Worm (Caenorhabditis elegans) whole organism, young adult: ENCODE results near the gene cyp-13A3.

ENCODE experiments used
- B0019.2 ChIP-seq: fragments of 200-800 bp; sonication (Bioruptor generic); conservative IDR thresholded peaks from 2 replicates; pipeline ENCODE4 v1.3.6; 2022; ENCODE audit warnings: missing genetic modification reagents, missing genetic modification characterization, missing compliant biosample characterization
- B0035.1 ChIP-seq: sonication (generic microtip); optimal IDR thresholded peaks from 2 replicates; lab custom pipeline; 2016; ENCODE audit warnings: missing genetic modification characterization, mild to moderate bottlenecking, missing compliant biosample characterization, missing genotype, missing genetic modification reagents
- D2030.7 ChIP-seq: fragments of 200-800 bp; sonication (Bioruptor generic); IDR thresholded peaks from 2 replicates; pipeline ENCODE4 v1.3.6; 2022; ENCODE audit warnings: missing genetic modification reagents, missing genetic modification characterization, missing compliant biosample characterization
- F23B12.7 ChIP-seq: sonication (generic microtip); optimal IDR thresholded peaks from 2 replicates; lab custom pipeline; 2017; ENCODE audit warnings: missing genetic modification characterization, mild to moderate bottlenecking, missing compliant biosample characterization, antibody characterized with exemption, moderate library complexity; ENCODE audit not compliant: insufficient read depth
- F33H1.4 ChIP-seq: fragments of 200-800 bp; sonication (Bioruptor generic); IDR thresholded peaks from 2 replicates; pipeline ENCODE4 v1.3.6; 2022; ENCODE audit warnings: missing genetic modification reagents, missing genetic modification characterization, missing compliant biosample characterization
- F49E8.2 ChIP-seq: sonication (generic microtip); optimal IDR thresholded peaks from 3 replicates; lab custom pipeline; 2017; ENCODE audit warnings: missing genetic modification characterization, mild to moderate bottlenecking, missing compliant biosample characterization, antibody characterized with exemption, moderate library complexity; ENCODE audit not compliant: insufficient read depth
- K12H6.12 ChIP-seq: fragments of 200-800 bp; sonication (Bioruptor generic); optimal IDR thresholded peaks from 2 replicates; lab custom pipeline; 2018; ENCODE audit warnings: mild to moderate bottlenecking, missing genetic modification characterization, missing compliant biosample characterization
- Y53G8AR.9 ChIP-seq: fragments of 200-800 bp; sonication (Bioruptor generic); conservative IDR thresholded peaks from 2 replicates; pipeline ENCODE4 v1.3.6; 2022; ENCODE audit warnings: missing genetic modification reagents, missing genetic modification characterization, missing compliant biosample characterization
- Y56A3A.18 ChIP-seq: fragments of 200-800 bp; sonication (Bioruptor generic); IDR thresholded peaks from 2 replicates; pipeline ENCODE4 v1.3.6; 2022; ENCODE audit warnings: missing genetic modification reagents, missing genetic modification characterization, missing compliant biosample characterization
- Y95B8A.8 ChIP-seq: fragments of 200-800 bp; sonication (Bioruptor generic); IDR thresholded peaks from 2 replicates; pipeline ENCODE4 v1.3.6; 2022; ENCODE audit warnings: missing genetic modification reagents, missing genetic modification characterization, missing compliant biosample characterization
- ZK185.1 ChIP-seq: sonication (generic microtip); optimal IDR thresholded peaks from 2 replicates; lab custom pipeline; 2016; ENCODE audit warnings: mild to moderate bottlenecking, missing genetic modification characterization, missing compliant biosample characterization; ENCODE audit not compliant: poor library complexity, severe bottlenecking
- aptf-2 ChIP-seq: fragments of 200-800 bp; sonication (Bioruptor generic); conservative IDR thresholded peaks from 2 replicates; pipeline ENCODE4 v1.3.6; 2022; ENCODE audit warnings: missing genetic modification reagents, missing genetic modification characterization, missing compliant biosample characterization
- attf-5 ChIP-seq: fragments of 200-800 bp; sonication (Bioruptor generic); optimal IDR thresholded peaks from 2 replicates; lab custom pipeline; 2018; ENCODE audit warnings: mild to moderate bottlenecking, missing genetic modification characterization, missing compliant biosample characterization
- bed-1 ChIP-seq: fragments of 200-800 bp; sonication (Bioruptor generic); IDR thresholded peaks from 2 replicates; pipeline ENCODE4 v1.3.6; 2022; ENCODE audit warnings: missing genetic modification reagents, missing genetic modification characterization, missing compliant biosample characterization
- cebp-1 ChIP-seq, 2 experiments: fragments of 200-800 bp in 1 of 2; sonication (Bioruptor generic) in 1 of 2; sonication (generic microtip) in 1 of 2; IDR thresholded peaks in 1 of 2; optimal IDR thresholded peaks in 1 of 2; 2 replicates each; pipeline versions ENCODE4 v1.3.6 to Lab custom; 2017 to 2022; ENCODE audit warnings: missing compliant biosample characterization in 2 of 2, missing genetic modification characterization in 2 of 2, mild to moderate bottlenecking in 1 of 2, missing genetic modification reagents in 1 of 2, moderate library complexity in 1 of 2
- ceh-27 ChIP-seq: fragments of 200-800 bp; sonication (Bioruptor generic); optimal IDR thresholded peaks from 2 replicates; lab custom pipeline; 2018; ENCODE audit warnings: mild to moderate bottlenecking, missing genetic modification characterization, moderate library complexity, missing compliant biosample characterization
- ceh-91 ChIP-seq: fragments of 200-800 bp; sonication (Bioruptor generic); IDR thresholded peaks from 2 replicates; pipeline ENCODE4 v1.3.6; 2022; ENCODE audit warnings: missing genetic modification reagents, missing genetic modification characterization, missing compliant biosample characterization
- dox-1 ChIP-seq: fragments of 200-800 bp; sonication (Bioruptor generic); IDR thresholded peaks from 2 replicates; pipeline ENCODE4 v1.3.6; 2022; ENCODE audit warnings: missing genetic modification reagents, missing genetic modification characterization, missing compliant biosample characterization
- efl-1 ChIP-seq: fragments of 150-350 bp; optimal IDR thresholded peaks from 2 replicates; lab custom pipeline; 2014; ENCODE audit warnings: missing biosample characterization, missing genetic modification reagents, missing genetic modification characterization
- ekl-4 ChIP-seq: fragments of 200-800 bp; sonication (Bioruptor generic); IDR thresholded peaks from 2 replicates; pipeline ENCODE4 v1.3.6; 2022; ENCODE audit warnings: missing genetic modification reagents, missing genetic modification characterization, missing compliant biosample characterization
- gei-17 ChIP-seq: fragments of 200-800 bp; sonication (Bioruptor generic); optimal IDR thresholded peaks from 2 replicates; lab custom pipeline; 2018; ENCODE audit warnings: mild to moderate bottlenecking, missing genetic modification characterization, missing compliant biosample characterization
- him-1 ChIP-seq: sonication (generic microtip); optimal IDR thresholded peaks from 2 replicates; lab custom pipeline; 2016; ENCODE audit warnings: missing genotype, missing genetic modification reagents, missing genetic modification characterization, missing compliant biosample characterization
- hmg-1.2 ChIP-seq: fragments of 200-800 bp; sonication (Bioruptor generic); IDR thresholded peaks from 2 replicates; pipeline ENCODE4 v1.3.6; 2022; ENCODE audit warnings: missing genetic modification reagents, missing genetic modification characterization, missing compliant biosample characterization
- let-526 ChIP-seq: fragments of 200-800 bp; sonication (Bioruptor generic); IDR thresholded peaks from 2 replicates; pipeline ENCODE4 v1.3.6; 2022; ENCODE audit warnings: missing genetic modification reagents, missing genetic modification characterization, missing compliant biosample characterization
- lin-35 ChIP-seq, 3 experiments: fragments of 150-350 bp in 2 of 3; sonication (generic microtip) in 1 of 3; optimal IDR thresholded peaks; 2 replicates each; lab custom pipeline; 2014 to 2018; ENCODE audit warnings: missing biosample characterization in 3 of 3, missing genetic modification characterization in 3 of 3, missing genetic modification reagents in 3 of 3
- lin-40 ChIP-seq: sonication (generic microtip); optimal IDR thresholded peaks from 2 replicates; lab custom pipeline; 2016; ENCODE audit warnings: missing genetic modification characterization, mild to moderate bottlenecking, missing compliant biosample characterization, missing genotype, missing genetic modification reagents
- lin-54 ChIP-seq: fragments of 200-800 bp; sonication (Bioruptor generic); optimal IDR thresholded peaks from 2 replicates; lab custom pipeline; 2018; ENCODE audit warnings: mild to moderate bottlenecking, missing genetic modification characterization, missing compliant biosample characterization
- lsl-1 ChIP-seq: fragments of 200-800 bp; sonication (Bioruptor generic); optimal IDR thresholded peaks from 2 replicates; lab custom pipeline; 2018; ENCODE audit warnings: mild to moderate bottlenecking, missing genetic modification characterization, moderate library complexity, missing compliant biosample characterization
- madf-6 ChIP-seq: fragments of 200-800 bp; sonication (Bioruptor generic); IDR thresholded peaks from 2 replicates; pipeline ENCODE4 v1.3.6; 2022; ENCODE audit warnings: missing genetic modification reagents, missing genetic modification characterization, missing compliant biosample characterization
- mcd-1 ChIP-seq: fragments of 200-800 bp; sonication (Bioruptor generic); IDR thresholded peaks from 2 replicates; pipeline ENCODE4 v1.3.6; 2022; ENCODE audit warnings: missing genetic modification reagents, missing genetic modification characterization, missing compliant biosample characterization
- mel-28 ChIP-seq: sonication (generic microtip); optimal IDR thresholded peaks from 2 replicates; lab custom pipeline; 2016; ENCODE audit warnings: borderline replicate concordance, mild to moderate bottlenecking, missing genetic modification characterization, missing compliant biosample characterization
- nfya-2 ChIP-seq: fragments of 200-800 bp; sonication (Bioruptor generic); IDR thresholded peaks from 2 replicates; pipeline ENCODE4 v1.3.6; 2022; ENCODE audit warnings: missing genetic modification reagents, missing genetic modification characterization, missing compliant biosample characterization
- nhr-179 ChIP-seq: sonication (generic microtip); optimal IDR thresholded peaks from 2 replicates; lab custom pipeline; 2016; ENCODE audit warnings: mild to moderate bottlenecking, missing genetic modification characterization, missing compliant biosample characterization
- pbrm-1 ChIP-seq: fragments of 200-800 bp; sonication (Bioruptor generic); IDR thresholded peaks from 2 replicates; pipeline ENCODE4 v1.3.6; 2022; ENCODE audit warnings: missing genetic modification reagents, missing genetic modification characterization, missing compliant biosample characterization
- pha-4 ChIP-seq: fragments of 150-350 bp; sonication (generic microtip); optimal IDR thresholded peaks from 2 replicates; lab custom pipeline; 2014; ENCODE audit warnings: missing biosample characterization, missing genetic modification reagents, missing genetic modification characterization
- rcor-1 ChIP-seq: fragments of 200-800 bp; sonication (Bioruptor generic); IDR thresholded peaks from 2 replicates; pipeline ENCODE4 v1.3.6; 2022; ENCODE audit warnings: missing genetic modification reagents, missing genetic modification characterization, missing compliant biosample characterization
- rpc-1 ChIP-seq, 2 experiments: fragments of 150-350 bp in 1 of 2; sonication (generic microtip) in 1 of 2; optimal IDR thresholded peaks; 2 replicates each; lab custom pipeline; 2014 to 2018; ENCODE audit warnings: missing biosample characterization in 1 of 2, missing genetic modification characterization in 1 of 2, missing genetic modification reagents in 1 of 2, missing genotype in 1 of 2
- snpc-1.3 ChIP-seq: sonication (generic microtip); optimal IDR thresholded peaks from 2 replicates; lab custom pipeline; 2017; ENCODE audit warnings: missing genetic modification characterization, mild to moderate bottlenecking, missing compliant biosample characterization, antibody characterized with exemption, moderate library complexity, missing genotype, missing genetic modification reagents; ENCODE audit not compliant: insufficient read depth
- snpc-4 ChIP-seq, 5 experiments: fragments of 150-350 bp in 1 of 5; sonication (generic microtip) in 4 of 5; optimal IDR thresholded peaks; 2 replicates each; lab custom pipeline; 2014 to 2018; ENCODE audit warnings: missing genetic modification characterization in 5 of 5, missing biosample characterization in 3 of 5, antibody characterized with exemption in 2 of 5, mild to moderate bottlenecking in 2 of 5, missing compliant biosample characterization in 2 of 5, missing genotype in 2 of 5, moderate library complexity in 2 of 5, missing genetic modification reagents in 1 of 5
- tbp1 ChIP-seq: fragments of 200-800 bp; sonication (Bioruptor generic); optimal IDR thresholded peaks from 2 replicates; lab custom pipeline; 2018; ENCODE audit warnings: mild to moderate bottlenecking, missing genetic modification characterization, missing compliant biosample characterization
- ztf-22 ChIP-seq: fragments of 200-800 bp; sonication (Bioruptor generic); optimal IDR thresholded peaks from 2 replicates; lab custom pipeline; 2018; ENCODE audit warnings: mild to moderate bottlenecking, missing genetic modification characterization, moderate library complexity, missing compliant biosample characterization
- ztf-3 ChIP-seq: fragments of 200-800 bp; sonication (Bioruptor generic); optimal IDR thresholded peaks from 2 replicates; lab custom pipeline; 2018; ENCODE audit warnings: mild to moderate bottlenecking, missing genetic modification characterization, missing compliant biosample characterization

The cyp-13A3 gene

DNA sequence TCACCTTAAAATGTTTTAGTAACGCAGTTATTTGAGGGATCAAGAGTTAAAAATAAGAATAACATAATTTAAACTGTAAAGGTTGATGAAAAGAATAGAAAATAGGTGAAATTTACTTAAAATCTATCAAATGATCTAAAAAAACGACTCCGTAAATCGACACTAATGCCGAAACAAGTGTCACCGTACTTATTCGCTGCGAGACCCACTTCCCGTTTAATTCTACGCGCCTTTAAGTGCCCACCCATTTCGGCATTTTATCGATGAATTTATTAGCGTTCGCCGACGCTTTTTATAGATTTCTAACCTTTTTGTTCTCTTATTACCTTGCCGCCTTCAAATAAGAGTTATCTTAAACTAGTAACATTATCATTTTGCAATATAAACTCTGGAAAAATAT lies 47.0 kb downstream of the cyp-13A3 start, which contains the start of the genes Y53C12B.1 and nos-3:
Y53C12B.1 (minus strand) TSS at position 10 of the 400 bp plus-strand sequence.
nos-3 (plus strand) TSS at position 248 of the 400 bp plus-strand sequence.
- TF ChIP-seq F49E8.2 (tag; lab: Kevin White, UChicago) (peak; percentile 62), attf-5 (GFP tag; lab: Kevin White, UChicago) (peak; percentile 50), D2030.7 (GFP tag; lab: Robert Waterston, UW) (peak; percentile 57; the same call in 1 of the 2 replicates), ekl-4 (GFP tag; lab: Robert Waterston, UW) (0 out of 2 replicates have a peak, but pooled peaks have one; percentile 22), him-1 (no peak), efl-1 (peak; percentile 17), ceh-91 (GFP tag; lab: Robert Waterston, UW) (peak; percentile 39; the same call in 1 of the 2 replicates), lin-35 (GFP tag; optimal IDR thresholded peaks at IDR 0.05; lab: Kevin White, UChicago) (peak in 2 of 3 experiments; percentile 2 to 51), let-526 (GFP tag; lab: Robert Waterston, UW) (no peak), ZK185.1 (tag; lab: Kevin White, UChicago) (peak; percentile 46), Y53G8AR.9 (no peak), cebp-1 (GFP tag; IDR thresholded peaks at IDR 0.05; lab: Robert Waterston, UW) (no peak), cebp-1 (tag; optimal IDR thresholded peaks at IDR 0.05; lab: Kevin White, UChicago) (peak; percentile 39), lin-54 (GFP tag; lab: Kevin White, UChicago) (peak; percentile 56), K12H6.12 (tag; lab: Kevin White, UChicago) (peak; percentile 19), nhr-179 (no peak), snpc-4 (GFP tag; optimal IDR thresholded peaks at IDR 0.05; lab: Kevin White, UChicago) (peak; percentile 7), snpc-4 (tag; optimal IDR thresholded peaks at IDR 0.05; lab: Kevin White, UChicago) (peak in 3 of 4 experiments; percentile 26 to 72 (median 49)), madf-6 (GFP tag; lab: Robert Waterston, UW) (peak; percentile 85), lsl-1 (peak; percentile 90), dox-1 (peak; percentile 59; the same call in 1 of the 2 replicates), rcor-1 (GFP tag; lab: Robert Waterston, UW) (peak; percentile 59), nfya-2 (GFP tag; lab: Robert Waterston, UW) (no peak), F23B12.7 (peak; percentile 25), ceh-27 (peak; percentile 41), gei-17 (GFP tag; lab: Kevin White, UChicago) (no peak), hmg-1.2 (GFP tag; lab: Robert Waterston, UW) (peak; percentile 40; the same call in 1 of the 2 replicates), B0019.2 (GFP tag; lab: Robert Waterston, UW) (peak; percentile 87), ztf-22 (GFP tag; lab: Kevin White, UChicago) (no peak), bed-1 (GFP tag; lab: Robert Waterston, UW) (no peak), mcd-1 (GFP tag; lab: Robert Waterston, UW) (peak; percentile 56), Y95B8A.8 (GFP tag; lab: Robert Waterston, UW) (no peak), Y56A3A.18 (GFP tag; lab: Robert Waterston, UW) (no peak), mel-28 (tag; lab: Kevin White, UChicago) (no peak), tbp1 (GFP tag; lab: Kevin White, UChicago) (peak; percentile 46), aptf-2 (no peak), lin-40 (tag; lab: Kevin White, UChicago) (peak; percentile 21), ztf-3 (GFP tag; lab: Kevin White, UChicago) (no peak), snpc-1.3 (tag; lab: Kevin White, UChicago) (peak; percentile 65), F33H1.4 (GFP tag; lab: Robert Waterston, UW) (peak; percentile 96), pbrm-1 (GFP tag; lab: Robert Waterston, UW) (peak; percentile 66), rpc-1 (optimal IDR thresholded peaks at IDR 0.05; lab: Kevin White, UChicago) (no peak), rpc-1 (tag; optimal IDR thresholded peaks at IDR 0.05; lab: Kevin White, UChicago) (no peak), pha-4 (peak; percentile 6), B0035.1 (no peak)
